Fruit fly (Drosophila melanogaster): ENCODE measurements around the gene CG32641.

Gene CG32641

DNA sequence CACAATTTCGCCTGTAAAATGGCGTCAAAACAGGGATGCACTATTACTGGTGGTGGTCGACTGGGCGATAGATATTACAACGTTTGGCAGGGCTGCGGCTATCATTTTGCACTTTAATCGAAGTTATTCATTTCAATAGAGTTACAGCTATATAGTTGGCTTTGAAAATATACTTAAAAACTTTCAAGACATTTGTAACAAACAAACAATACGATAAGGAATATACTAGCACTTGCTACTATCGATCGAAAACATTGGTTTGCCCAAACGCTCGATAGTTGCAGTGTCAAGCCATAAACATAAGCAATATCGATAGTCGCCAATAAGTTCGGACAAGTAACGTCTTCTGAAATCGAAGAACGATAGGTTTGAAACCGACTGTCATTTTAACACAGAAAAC is 24.8 kb upstream of the CG32641 start, which contains the start of the genes Bap60 and CG12096 (continued):
- TF ChIP-seq Antp (GFP tag; optimal IDR thresholded peaks at IDR 0.05) (peak; percentile 73), Mad (GFP tag; optimal IDR thresholded peaks at IDR 0.05) (peak; percentile 51), CG17186 (GFP tag; optimal IDR thresholded peaks at IDR 0.05) (peak; percentile 68), sc (optimal IDR thresholded peaks at IDR 0.05) (no peak), sc (GFP tag; optimal IDR thresholded peaks at IDR 0.05) (no peak), Taf1 (GFP tag; IDR thresholded peaks at IDR 0.05) (no peak), p53 (GFP tag; optimal IDR thresholded peaks at IDR 0.05) (peak; percentile 37), Usf (GFP tag; optimal IDR thresholded peaks at IDR 0.05) (peak; percentile 56), CG6854 (GFP tag; optimal IDR thresholded peaks at IDR 0.05) (no peak), HLH4C (GFP tag; IDR thresholded peaks at IDR 0.05; ENCODE audit: partially characterized antibody) (peak; percentile 94), C15 (GFP tag; IDR thresholded peaks at IDR 0.05) (no peak), fu2 (GFP tag; optimal IDR thresholded peaks at IDR 0.05) (peak; percentile 88), CG14050 (GFP tag; IDR thresholded peaks at IDR 0.05) (peak; percentile 39; the same call in 1 of the 3 replicates), Atf3 (GFP tag; optimal IDR thresholded peaks at IDR 0.05) (peak; percentile 46), Med (GFP tag) (peak; percentile 98), bbx (GFP tag; IDR thresholded peaks at IDR 0.05; ENCODE audit: partially characterized antibody) (peak; percentile 75), shn (GFP tag; optimal IDR thresholded peaks at IDR 0.05) (peak; percentile 85), zen (tag; optimal IDR thresholded peaks at IDR 0.05) (peak; percentile 37), CG1647 (GFP tag; optimal IDR thresholded peaks at IDR 0.05) (peak; percentile 67), Dll (GFP tag; IDR thresholded peaks at IDR 0.05; ENCODE audit: partially characterized antibody) (peak; percentile 97), MBD-R2 (GFP tag; IDR thresholded peaks at IDR 0.05) (peak; percentile 79), Mes4 (GFP tag; optimal IDR thresholded peaks at IDR 0.05) (peak; percentile 59), CG12219 (GFP tag; optimal IDR thresholded peaks at IDR 0.05) (peak; percentile 35), disco-r (GFP tag; optimal IDR thresholded peaks at IDR 0.05) (peak; percentile 57), CG17912 (GFP tag; optimal IDR thresholded peaks at IDR 0.05) (no peak), HLHmδ (GFP tag; optimal IDR thresholded peaks at IDR 0.05) (no peak), CG17829 (tag; optimal IDR thresholded peaks at IDR 0.05) (peak; percentile 79), CG12659 (GFP tag; optimal IDR thresholded peaks at IDR 0.05) (peak; percentile 88), CG14667 (GFP tag; IDR thresholded peaks at IDR 0.05) (peak; percentile 54), Deaf1 (tag; optimal IDR thresholded peaks at IDR 0.05) (no peak), Sox102F (GFP tag; optimal IDR thresholded peaks at IDR 0.05) (peak; percentile 65), CG14441 (GFP tag; IDR thresholded peaks at IDR 0.05) (peak; percentile 51; the same call in 1 of the 2 replicates), bowl (GFP tag; IDR thresholded peaks at IDR 0.05) (no peak), GATAe (GFP tag; conservative IDR thresholded peaks at IDR 0.05) (no peak), Bgb (GFP tag; IDR thresholded peaks at IDR 0.05; ENCODE audit: partially characterized antibody) (peak; percentile 88), exex (tag; optimal IDR thresholded peaks at IDR 0.05) (no peak), trem (tag; optimal IDR thresholded peaks at IDR 0.05) (peak; percentile 86), CG10654 (GFP tag; optimal IDR thresholded peaks at IDR 0.05) (peak; percentile 62), da (GFP tag; optimal IDR thresholded peaks at IDR 0.05) (peak; percentile 52), salm (tag; optimal IDR thresholded peaks at IDR 0.05) (peak; percentile 22), CG1603 (tag; optimal IDR thresholded peaks at IDR 0.05) (peak; percentile 86), sna (GFP tag; IDR thresholded peaks at IDR 0.05; ENCODE audit: partially characterized antibody) (peak; percentile 95), Dek (tag; optimal IDR thresholded peaks at IDR 0.05) (peak; percentile 47), chm (GFP tag; IDR thresholded peaks at IDR 0.05) (no peak), CHES-1-like (GFP tag; optimal IDR thresholded peaks at IDR 0.05) (peak; percentile 90), CG6683 (GFP tag; optimal IDR thresholded peaks at IDR 0.05) (peak; percentile 20), CG42726 (GFP tag; IDR thresholded peaks at IDR 0.05; ENCODE audit: partially characterized antibody) (peak; percentile 43), Sox100B (GFP tag; optimal IDR thresholded peaks at IDR 0.05) (no peak), jumu (GFP tag; optimal IDR thresholded peaks at IDR 0.05) (peak; percentile 85), crol (GFP tag; IDR thresholded peaks at IDR 0.05) (no peak), CG11560 (tag; IDR thresholded peaks at IDR 0.05) (no peak)

All from whole organism, embryonic.